Worm (Caenorhabditis elegans) whole organism, L3 larva: ENCODE results near the gene tbx-34.

Experiments used
- ZK546.5 ChIP-seq: sonication (generic microtip); optimal IDR thresholded peaks from 2 replicates; lab custom pipeline; 2017; ENCODE audit warnings: missing biosample characterization, missing genetic modification characterization
- ama-1 ChIP-seq: fragments of 150-350 bp; optimal IDR thresholded peaks from 2 replicates; lab custom pipeline; 2018
- ceh-28 ChIP-seq: fragments of 150-350 bp; optimal IDR thresholded peaks from 2 replicates; lab custom pipeline; 2014; ENCODE audit warnings: missing biosample characterization, missing genetic modification reagents, missing genetic modification characterization
- ceh-82 ChIP-seq: fragments of 150-350 bp; optimal IDR thresholded peaks from 2 replicates; lab custom pipeline; 2014; ENCODE audit warnings: missing biosample characterization, missing genetic modification characterization
- daf-12 ChIP-seq: fragments of 150-350 bp; optimal IDR thresholded peaks from 2 replicates; lab custom pipeline; 2014; ENCODE audit warnings: missing biosample characterization, missing genetic modification reagents, missing genetic modification characterization
- egl-27 ChIP-seq: sonication (generic microtip); optimal IDR thresholded peaks from 4 replicates; lab custom pipeline; 2017; ENCODE audit warnings: missing biosample characterization, missing genetic modification reagents, missing genetic modification characterization
- egl-5 ChIP-seq: fragments of 150-350 bp; optimal IDR thresholded peaks from 2 replicates; lab custom pipeline; 2017; ENCODE audit warnings: missing biosample characterization, missing genetic modification reagents, missing genetic modification characterization, inconsistent platforms
- elt-2 ChIP-seq: sonication (generic microtip); optimal IDR thresholded peaks from 2 replicates; lab custom pipeline; 2016; ENCODE audit warnings: missing genetic modification reagents, mild to moderate bottlenecking, missing genetic modification characterization, missing compliant biosample characterization
- elt-3 ChIP-seq, 3 experiments: fragments of 150-350 bp in 1 of 3; sonication (generic microtip) in 2 of 3; optimal IDR thresholded peaks; 2 replicates in 2 of 3; 4 replicates in 1 of 3; lab custom pipeline; 2014 to 2017; ENCODE audit warnings: missing biosample characterization in 3 of 3, missing genetic modification characterization in 3 of 3
- eor-1 ChIP-seq, 2 experiments: fragments of 150-350 bp; optimal IDR thresholded peaks; 2 replicates each; lab custom pipeline; 2014 to 2018; ENCODE audit warnings: missing biosample characterization in 2 of 2, missing genetic modification characterization in 2 of 2
- hmg-11 ChIP-seq: sonication (generic microtip); optimal IDR thresholded peaks from 2 replicates; lab custom pipeline; 2016; ENCODE audit warnings: missing genetic modification characterization, missing compliant biosample characterization
- jun-1 ChIP-seq: fragments of 150-350 bp; optimal IDR thresholded peaks from 2 replicates; lab custom pipeline; 2014; ENCODE audit warnings: missing biosample characterization, missing genetic modification reagents, missing genetic modification characterization
- lin-15B ChIP-seq: fragments of 150-350 bp; optimal IDR thresholded peaks from 2 replicates; lab custom pipeline; 2014; ENCODE audit warnings: missing biosample characterization, missing genetic modification characterization
- lin-39 ChIP-seq: fragments of 150-350 bp; optimal IDR thresholded peaks from 2 replicates; lab custom pipeline; 2018; ENCODE audit warnings: missing biosample characterization, missing genetic modification reagents, missing genetic modification characterization
- mml-1 ChIP-seq: fragments of 150-350 bp; sonication (generic microtip); optimal IDR thresholded peaks from 3 replicates; lab custom pipeline; 2014; ENCODE audit warnings: missing biosample characterization, missing genetic modification characterization
- nfya-1 ChIP-seq: sonication (generic microtip); optimal IDR thresholded peaks from 2 replicates; lab custom pipeline; 2017; ENCODE audit warnings: missing genetic modification characterization, mild to moderate bottlenecking, missing compliant biosample characterization, antibody characterized with exemption, moderate library complexity; ENCODE audit not compliant: insufficient read depth
- nhr-23 ChIP-seq: fragments of 150-350 bp; optimal IDR thresholded peaks from 2 replicates; lab custom pipeline; 2014; ENCODE audit warnings: missing biosample characterization, missing genetic modification reagents, missing genetic modification characterization
- nhr-237 ChIP-seq: fragments of 150-350 bp; optimal IDR thresholded peaks from 2 replicates; lab custom pipeline; 2014; ENCODE audit warnings: missing biosample characterization, missing genetic modification characterization
- nhr-25 ChIP-seq: sonication (generic microtip); optimal IDR thresholded peaks from 2 replicates; lab custom pipeline; 2017; ENCODE audit warnings: missing biosample characterization, missing genetic modification characterization
- nhr-28 ChIP-seq: fragments of 150-350 bp; optimal IDR thresholded peaks from 2 replicates; lab custom pipeline; 2014; ENCODE audit warnings: missing biosample characterization, missing genetic modification characterization
- nhr-67 ChIP-seq: fragments of 150-350 bp; optimal IDR thresholded peaks from 2 replicates; lab custom pipeline; 2014; ENCODE audit warnings: missing biosample characterization, missing genetic modification characterization
- nhr-76 ChIP-seq: fragments of 150-350 bp; sonication (generic microtip); optimal IDR thresholded peaks from 5 replicates; lab custom pipeline; 2014; ENCODE audit warnings: missing biosample characterization, missing genetic modification characterization
- nhr-77 ChIP-seq: fragments of 150-350 bp; optimal IDR thresholded peaks from 2 replicates; lab custom pipeline; 2014; ENCODE audit warnings: missing biosample characterization, missing genetic modification characterization
- pha-4 ChIP-seq: fragments of 150-350 bp; optimal IDR thresholded peaks from 2 replicates; lab custom pipeline; 2014; ENCODE audit warnings: missing biosample characterization, missing genetic modification reagents, missing genetic modification characterization
- pqm-1 ChIP-seq: fragments of 150-350 bp; optimal IDR thresholded peaks from 2 replicates; lab custom pipeline; 2017; ENCODE audit warnings: missing biosample characterization, missing genetic modification characterization, inconsistent platforms
- sea-2 ChIP-seq: fragments of 150-350 bp; sonication (generic microtip); optimal IDR thresholded peaks from 4 replicates; lab custom pipeline; 2014; ENCODE audit warnings: missing biosample characterization, missing genetic modification reagents, missing genetic modification characterization
- skn-1 ChIP-seq: fragments of 150-350 bp; optimal IDR thresholded peaks from 2 replicates; lab custom pipeline; 2014; ENCODE audit warnings: missing biosample characterization, missing genetic modification characterization
- snpc-4 ChIP-seq: fragments of 150-350 bp; optimal IDR thresholded peaks from 2 replicates; lab custom pipeline; 2014; ENCODE audit warnings: missing biosample characterization, missing genetic modification characterization
- tbx-2 ChIP-seq: sonication (generic microtip); optimal IDR thresholded peaks from 2 replicates; lab custom pipeline; 2016; ENCODE audit warnings: mild to moderate bottlenecking, missing genetic modification characterization, missing compliant biosample characterization
- zag-1 ChIP-seq: fragments of 150-350 bp; optimal IDR thresholded peaks from 2 replicates; lab custom pipeline; 2014; ENCODE audit warnings: missing biosample characterization, missing genetic modification characterization
- ztf-4 ChIP-seq: fragments of 150-350 bp; optimal IDR thresholded peaks from 2 replicates; lab custom pipeline; 2014; ENCODE audit warnings: missing biosample characterization, missing genetic modification characterization

tbx-34 gene

DNA sequence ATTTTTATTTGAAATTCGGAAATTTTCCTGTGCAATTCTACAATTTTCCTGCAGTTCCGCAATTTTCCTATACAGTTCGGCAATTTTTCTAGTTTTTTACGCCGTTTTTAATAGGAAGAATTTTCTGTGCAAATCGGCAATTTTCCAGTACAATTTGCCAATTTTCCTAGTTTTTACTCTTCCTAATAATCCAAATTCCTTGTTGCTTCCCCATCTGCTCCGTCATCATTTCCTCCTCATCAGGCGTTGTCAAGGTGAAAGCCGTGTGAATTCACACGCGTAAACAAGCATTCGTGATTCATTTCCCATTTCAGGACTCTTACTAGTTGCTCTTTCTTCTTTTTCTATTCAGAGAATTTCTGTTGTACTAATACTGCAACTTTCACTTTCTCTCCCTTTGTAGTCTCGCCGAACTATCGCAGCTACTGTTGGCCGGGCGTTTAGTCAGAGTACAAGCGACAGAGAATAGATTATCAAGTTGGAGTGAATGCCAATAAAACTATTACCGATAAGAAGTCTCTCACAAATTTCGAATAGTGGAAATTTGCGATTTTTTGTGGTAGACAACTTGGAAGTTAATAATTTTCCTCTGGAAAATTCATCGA lies 23.6 kb upstream of the tbx-34 start:
- TF ChIP-seq eor-1 (tag; optimal IDR thresholded peaks at IDR 0.05; lab: Kevin White, UChicago) (no peak), ama-1 (no peak), elt-2 (tag; lab: Kevin White, UChicago) (peak; percentile 68), pqm-1 (tag; lab: Kevin White, UChicago) (peak; percentile 67)

ce11 chrIII:11240776-11241175 lies 22.7 kb upstream of the tbx-34 start:
- TF ChIP-seq ceh-82 (tag; lab: Kevin White, UChicago) = no peak
- peak; percentile 48 for TF ChIP-seq elt-2 (tag; lab: Kevin White, UChicago)
- peak; percentile 3 for TF ChIP-seq hmg-11
- TF ChIP-seq ceh-28 = peak; percentile 72
- TF ChIP-seq elt-3 (tag; optimal IDR thresholded peaks at IDR 0.05; lab: Kevin White, UChicago) = peak in 2 of 3 experiments; percentile 72 to 75
- peak; percentile 17 for TF ChIP-seq pqm-1 (tag; lab: Kevin White, UChicago)
- TF ChIP-seq nfya-1 (tag; lab: Kevin White, UChicago) = peak; percentile 35
- no peak for TF ChIP-seq egl-27 (tag; lab: Kevin White, UChicago)
- peak; percentile 62 for TF ChIP-seq nhr-25
- no peak for TF ChIP-seq nhr-28 (tag; lab: Kevin White, UChicago)
- TF ChIP-seq, all 47 proteins: peak for 7

DNA sequence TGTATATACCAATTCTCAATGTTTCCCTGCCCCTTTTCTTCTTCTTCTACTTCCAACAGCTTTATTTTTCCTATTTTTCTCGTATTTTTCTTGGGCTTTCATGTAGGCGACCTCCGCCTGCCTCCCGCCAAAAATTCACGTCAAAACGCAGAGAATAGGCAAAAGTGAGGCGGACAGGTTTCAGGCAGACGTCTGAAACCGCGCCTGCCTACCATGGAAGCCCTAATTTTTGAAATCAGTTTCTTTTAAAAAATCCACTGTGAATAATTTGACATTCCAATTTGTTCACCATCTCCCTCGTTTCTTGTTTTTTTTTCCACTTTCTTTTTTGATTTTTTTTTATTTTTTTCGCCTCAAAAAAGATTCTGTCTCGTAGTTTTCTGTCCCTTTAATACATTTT lies 20.7 kb upstream of the tbx-34 start:
- no peak for TF ChIP-seq egl-5
- TF ChIP-seq hmg-11 = no peak
- no peak for TF ChIP-seq nhr-76 (tag; lab: Kevin White, UChicago)
- TF ChIP-seq mml-1 (tag; lab: Kevin White, UChicago) = no peak
- no peak for TF ChIP-seq pqm-1 (tag; lab: Kevin White, UChicago)
- no peak for TF ChIP-seq sea-2 (GFP tag; lab: Kevin White, UChicago)

ce11 chrIII:11238309-11238708 lies 20.3 kb upstream of the tbx-34 start:
- TF ChIP-seq sea-2 (GFP tag; lab: Kevin White, UChicago) (no peak), nfya-1 (tag; lab: Kevin White, UChicago) (peak; percentile 87), ZK546.5 (tag; lab: Kevin White, UChicago) (no peak), tbx-2 (tag; lab: Kevin White, UChicago) (no peak)
- TF ChIP-seq, all 47 proteins: peak for 1

ce11 chrIII:11237741-11238140 lies 19.7 kb upstream of the tbx-34 start:
- TF ChIP-seq nhr-237 (tag; lab: Kevin White, UChicago) = no peak
- TF ChIP-seq eor-1 (tag; optimal IDR thresholded peaks at IDR 0.05; lab: Kevin White, UChicago) = no peak
- TF ChIP-seq daf-12 (tag; lab: Kevin White, UChicago) = no peak
- TF ChIP-seq elt-2 (tag; lab: Kevin White, UChicago) = no peak
- no peak for TF ChIP-seq nhr-28 (tag; lab: Kevin White, UChicago)
- no peak for TF ChIP-seq egl-5
- TF ChIP-seq nhr-77 (tag; lab: Kevin White, UChicago) = no peak
- TF ChIP-seq egl-27 (tag; lab: Kevin White, UChicago) = no peak
- TF ChIP-seq zag-1 (tag; lab: Kevin White, UChicago) = no peak
- TF ChIP-seq jun-1 (tag; lab: Kevin White, UChicago) = no peak
- no peak for TF ChIP-seq tbx-2 (tag; lab: Kevin White, UChicago)
- no peak for TF ChIP-seq sea-2 (GFP tag; lab: Kevin White, UChicago)
- TF ChIP-seq ama-1 = no peak
- no peak for TF ChIP-seq ztf-4 (tag; lab: Kevin White, UChicago)
- TF ChIP-seq pqm-1 (tag; lab: Kevin White, UChicago) = no peak
- no peak for TF ChIP-seq nfya-1 (tag; lab: Kevin White, UChicago)
- no peak for TF ChIP-seq hmg-11
- TF ChIP-seq skn-1 (tag; lab: Kevin White, UChicago) = no peak

DNA sequence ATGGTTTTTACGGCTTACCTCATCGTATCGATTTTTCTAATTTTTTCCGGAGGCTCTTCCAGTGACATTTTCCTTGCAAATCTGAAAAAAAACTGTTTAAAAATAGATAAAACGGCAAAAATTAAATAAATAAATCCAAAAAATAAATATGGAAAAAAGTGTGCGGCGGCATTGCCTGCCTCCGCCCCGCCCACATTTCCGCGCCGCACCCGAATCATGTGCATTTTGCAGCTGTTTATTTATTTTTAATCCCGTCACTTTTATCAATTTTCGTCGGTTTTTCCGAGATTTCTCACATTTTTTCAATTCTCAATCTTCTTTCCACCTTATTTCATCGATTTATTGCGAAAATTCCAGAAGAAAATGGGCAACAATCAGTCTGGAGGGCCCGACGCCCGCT lies 18.7 kb upstream of the tbx-34 start, which contains the start of the genes Y47D3A.14 and aakb-2:
Gene Y47D3A.14, minus strand, starts transcription at position 81 of the 400 bp plus-strand sequence.
Gene aakb-2, plus strand, starts transcription at position 356 of the 400 bp plus-strand sequence.
- peak; percentile 87 for TF ChIP-seq pha-4
- peak; percentile 78 for TF ChIP-seq nfya-1 (tag; lab: Kevin White, UChicago)
- TF ChIP-seq ama-1 = peak; percentile 43
- TF ChIP-seq egl-27 (tag; lab: Kevin White, UChicago) = no peak
- peak; percentile 16 for TF ChIP-seq nhr-23 (tag; lab: Kevin White, UChicago)
- TF ChIP-seq daf-12 (tag; lab: Kevin White, UChicago) = no peak
- no peak for TF ChIP-seq ceh-28
- TF ChIP-seq hmg-11 = peak; percentile 86
- TF ChIP-seq lin-15B (tag; lab: Kevin White, UChicago) = peak; percentile 18
- peak; percentile 19 for TF ChIP-seq lin-39
- TF ChIP-seq skn-1 (tag; lab: Kevin White, UChicago) = peak; percentile 4
- TF ChIP-seq nhr-67 (tag; lab: Kevin White, UChicago) = no peak
- peak; percentile 60 for TF ChIP-seq snpc-4 (tag; lab: Kevin White, UChicago)
